Worm (Caenorhabditis elegans): ENCODE results near the gene C25E10.17.

DNA sequence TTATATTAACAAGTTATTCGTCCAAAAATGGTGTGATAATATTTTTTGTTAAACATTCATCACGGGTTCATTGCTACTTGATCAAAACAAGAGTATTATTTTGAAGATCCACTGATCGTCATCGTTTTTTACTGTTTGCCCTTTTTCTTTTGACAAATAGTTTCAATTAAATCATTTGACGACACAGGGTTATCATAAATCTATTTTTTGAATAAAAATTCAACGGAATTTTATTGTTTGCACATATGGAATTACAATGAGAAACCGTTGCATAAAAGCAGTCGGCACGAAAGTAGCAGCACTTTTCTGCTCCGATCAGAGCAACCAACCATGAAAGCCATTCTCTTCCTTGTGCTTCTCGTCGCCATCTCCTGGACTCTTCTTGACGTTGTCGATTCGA, 20.3 kb upstream of the C25E10.17 start, which contains the start of gene fip-2:
- TF ChIP-seq nhr-237 (tag; optimal IDR thresholded peaks at IDR 0.05) (no peak), elt-3 (tag; optimal IDR thresholded peaks at IDR 0.05) (no peak), ztf-11 (tag; optimal IDR thresholded peaks at IDR 0.05) (no peak)
